Fruit fly (Drosophila melanogaster): Measurements from ENCODE around the gene vls.
A peak's percentile ranks its signal among the peaks of the same experiment; 100 is the strongest.

Gene vls

dm6 chr2L:20082965-20083855 lies 17.7 kb upstream of the vls start (continued):
- TF ChIP-seq CG9437 (GFP tag; optimal IDR thresholded peaks at IDR 0.05) (peak; percentile 91), Hr78 (GFP tag; optimal IDR thresholded peaks at IDR 0.05) (peak in 1 of 2 experiments; percentile 90), CG10565 (GFP tag; optimal IDR thresholded peaks at IDR 0.05) (no peak), abd-A (tag; optimal IDR thresholded peaks at IDR 0.05) (peak; percentile 18), CG17359 (tag; optimal IDR thresholded peaks at IDR 0.05) (peak; percentile 27), CG11504 (tag; optimal IDR thresholded peaks at IDR 0.05) (peak; percentile 33), Dll (GFP tag; IDR thresholded peaks at IDR 0.05; ENCODE audit: partially characterized antibody) (no peak), CG11398 (GFP tag; optimal IDR thresholded peaks at IDR 0.05) (peak; percentile 14), cg (GFP tag; optimal IDR thresholded peaks at IDR 0.05) (no peak), HHEX (GFP tag; optimal IDR thresholded peaks at IDR 0.05) (peak; percentile 33), sqz (GFP tag; optimal IDR thresholded peaks at IDR 0.05) (peak; percentile 13), maf-S (GFP tag; optimal IDR thresholded peaks at IDR 0.05) (no peak), CG10462 (GFP tag; optimal IDR thresholded peaks at IDR 0.05) (no peak), pho (GFP tag; optimal IDR thresholded peaks at IDR 0.05) (no peak), CG30020 (tag; optimal IDR thresholded peaks at IDR 0.05) (no peak), chm (GFP tag; IDR thresholded peaks at IDR 0.05) (no peak), CG1603 (tag; optimal IDR thresholded peaks at IDR 0.05) (peak; percentile 23), Sry-δ (GFP tag; optimal IDR thresholded peaks at IDR 0.05) (no peak), bsh (GFP tag; optimal IDR thresholded peaks at IDR 0.05) (peak in 1 of 2 experiments; percentile 19), gsb-n (tag; optimal IDR thresholded peaks at IDR 0.05) (no peak), gfzf (GFP tag; optimal IDR thresholded peaks at IDR 0.05) (no peak), run (tag; optimal IDR thresholded peaks at IDR 0.05) (no peak), Asciz (GFP tag; optimal IDR thresholded peaks at IDR 0.05) (peak; percentile 36), tup (GFP tag; optimal IDR thresholded peaks at IDR 0.05) (no peak), Chrac-16 (GFP tag; optimal IDR thresholded peaks at IDR 0.05) (no peak), Camta (GFP tag; optimal IDR thresholded peaks at IDR 0.05) (peak; percentile 1), CG6254 (GFP tag; optimal IDR thresholded peaks at IDR 0.05) (peak; percentile 16), CG17802 (tag; optimal IDR thresholded peaks at IDR 0.05) (no peak), Oli (tag; optimal IDR thresholded peaks at IDR 0.05) (peak; percentile 10), BEAF-32 (GFP tag; optimal IDR thresholded peaks at IDR 0.05) (no peak), CG8944 (GFP tag; optimal IDR thresholded peaks at IDR 0.05) (no peak), lbe (GFP tag; optimal IDR thresholded peaks at IDR 0.05) (peak; percentile 47), CG10654 (GFP tag; optimal IDR thresholded peaks at IDR 0.05) (no peak), ftz-f1 (GFP tag; optimal IDR thresholded peaks at IDR 0.05) (peak; percentile 70), CG12236 (GFP tag; optimal IDR thresholded peaks at IDR 0.05) (no peak), CG7963 (GFP tag; IDR thresholded peaks at IDR 0.05; ENCODE audit: partially characterized antibody) (no peak), CG7745 (tag; optimal IDR thresholded peaks at IDR 0.05) (no peak), stc (GFP tag; IDR thresholded peaks at IDR 0.05) (no peak), CG3163 (GFP tag; optimal IDR thresholded peaks at IDR 0.05) (no peak), CTCF (GFP tag; optimal IDR thresholded peaks at IDR 0.05) (peak; percentile 4), kah (GFP tag; optimal IDR thresholded peaks at IDR 0.05) (no peak), gcm (GFP tag; optimal IDR thresholded peaks at IDR 0.05) (no peak), dmrt11E (tag; optimal IDR thresholded peaks at IDR 0.05) (no peak), Med (GFP tag) (peak; percentile 81), CG3995 (GFP tag; optimal IDR thresholded peaks at IDR 0.05) (no peak), Nf-YA (GFP tag; IDR thresholded peaks at IDR 0.05) (0 out of 2 replicates have a peak, but pooled peaks have one; percentile 24), CG17361 (GFP tag; IDR thresholded peaks at IDR 0.05) (no peak), sens (GFP tag) (peak; percentile 71)

All from whole organism, embryonic.